Worm (Caenorhabditis elegans) whole organism, late embryonic: ENCODE measurements around the gene T06D8.9.

Experiments
- ceh-24 ChIP-seq: sonication (generic microtip); optimal IDR thresholded peaks from 2 replicates; lab custom pipeline; 2016; ENCODE audit warnings: mild to moderate bottlenecking, missing genetic modification characterization, missing compliant biosample characterization
- ceh-30 ChIP-seq: fragments of 150-350 bp; optimal IDR thresholded peaks from 2 replicates; lab custom pipeline; 2014; ENCODE audit warnings: missing biosample characterization, missing genetic modification characterization
- ceh-34 ChIP-seq: sonication (generic microtip); optimal IDR thresholded peaks from 2 replicates; lab custom pipeline; 2016; ENCODE audit warnings: mild to moderate bottlenecking, missing genetic modification characterization, missing compliant biosample characterization
- ceh-48 ChIP-seq: sonication (generic microtip); optimal IDR thresholded peaks from 2 replicates; lab custom pipeline; 2016; ENCODE audit warnings: missing genetic modification characterization, inconsistent platforms, missing compliant biosample characterization
- che-1 ChIP-seq: sonication (generic microtip); optimal IDR thresholded peaks from 2 replicates; lab custom pipeline; 2016; ENCODE audit warnings: mild to moderate bottlenecking, missing genetic modification characterization, missing compliant biosample characterization
- fax-1 ChIP-seq: sonication (generic microtip); optimal IDR thresholded peaks from 2 replicates; lab custom pipeline; 2016; ENCODE audit warnings: missing genotype, missing genetic modification characterization, missing compliant biosample characterization
- fkh-10 ChIP-seq: fragments of 150-350 bp; optimal IDR thresholded peaks from 2 replicates; lab custom pipeline; 2014; ENCODE audit warnings: missing biosample characterization, missing genetic modification reagents, missing genetic modification characterization
- nhr-11 ChIP-seq: fragments of 150-350 bp; optimal IDR thresholded peaks from 2 replicates; lab custom pipeline; 2014; ENCODE audit warnings: missing biosample characterization, missing genetic modification characterization
- tbx-2 ChIP-seq: sonication (generic microtip); optimal IDR thresholded peaks from 2 replicates; lab custom pipeline; 2016; ENCODE audit warnings: missing genetic modification characterization, missing compliant biosample characterization
- tbx-7 ChIP-seq: sonication (generic microtip); optimal IDR thresholded peaks from 2 replicates; lab custom pipeline; 2016; ENCODE audit warnings: missing genotype, missing genetic modification characterization, missing compliant biosample characterization
- zip-5 ChIP-seq: sonication (generic microtip); optimal IDR thresholded peaks from 2 replicates; lab custom pipeline; 2016; ENCODE audit warnings: missing genetic modification characterization, missing compliant biosample characterization

ce11 chrII:11224045-11224481, 15.3 kb upstream of the T06D8.9 start:
- TF ChIP-seq ceh-24 (tag; lab: Kevin White, UChicago) (no peak), ceh-30 (tag; lab: Kevin White, UChicago) (no peak), fkh-10 (GFP tag; lab: Kevin White, UChicago) (no peak), nhr-11 (tag; lab: Kevin White, UChicago) (no peak), tbx-2 (tag; lab: Kevin White, UChicago) (no peak), che-1 (tag; lab: Kevin White, UChicago) (no peak), fax-1 (tag; lab: Kevin White, UChicago) (no peak), ceh-48 (tag; lab: Kevin White, UChicago) (no peak), ceh-34 (tag; lab: Kevin White, UChicago) (no peak), tbx-7 (no peak), zip-5 (tag; lab: Kevin White, UChicago) (no peak)
